Fruit fly (Drosophila melanogaster): Measurements from ENCODE around the gene twe.
A peak's percentile ranks its signal among the peaks of the same experiment; 100 is the strongest.

The twe gene

DNA sequence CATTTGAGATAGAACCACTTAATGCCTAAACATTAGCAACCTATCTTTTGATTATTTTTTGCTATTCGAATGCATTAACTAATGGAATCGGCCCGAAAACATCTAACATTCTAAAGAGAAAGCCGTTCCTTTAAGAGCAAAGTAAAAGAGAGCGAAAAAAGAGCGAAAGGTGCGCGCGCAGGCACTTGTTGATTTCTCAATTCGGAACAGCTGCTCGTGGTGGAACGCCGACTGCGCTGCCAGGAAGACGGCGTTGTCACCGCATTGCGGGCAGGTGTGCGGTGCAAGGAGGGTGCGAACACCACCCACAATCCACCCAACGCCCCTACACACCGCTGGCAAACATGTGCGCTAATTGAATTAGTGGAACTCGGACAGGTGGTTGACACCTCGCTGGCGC lies 26.9 kb downstream of the twe start:
- TF ChIP-seq esn (GFP tag; optimal IDR thresholded peaks at IDR 0.05) (no peak), CG11902 (GFP tag; optimal IDR thresholded peaks at IDR 0.05) (no peak), ss (GFP tag; optimal IDR thresholded peaks at IDR 0.05) (no peak), Blimp-1 (GFP tag; optimal IDR thresholded peaks at IDR 0.05) (no peak), CG10631 (GFP tag; optimal IDR thresholded peaks at IDR 0.05) (no peak), CG3919 (GFP tag; optimal IDR thresholded peaks at IDR 0.05) (no peak), Ets96B (tag; optimal IDR thresholded peaks at IDR 0.05) (no peak), CG32006 (GFP tag; optimal IDR thresholded peaks at IDR 0.05) (no peak), eg (GFP tag; IDR thresholded peaks at IDR 0.05) (no peak), CG8119 (GFP tag; IDR thresholded peaks at IDR 0.05) (no peak)

dm6 chr2L:16231265-16231664 lies 30.4 kb downstream of the twe start, which contains the start of gene Ca-Ma2d:
TSS of gene Ca-Ma2d (plus strand) at chr2L:16231475.
- TF ChIP-seq Eip78C (GFP tag): peak; percentile 30
- TF ChIP-seq CG9139 (GFP tag; optimal IDR thresholded peaks at IDR 0.05): no peak

DNA sequence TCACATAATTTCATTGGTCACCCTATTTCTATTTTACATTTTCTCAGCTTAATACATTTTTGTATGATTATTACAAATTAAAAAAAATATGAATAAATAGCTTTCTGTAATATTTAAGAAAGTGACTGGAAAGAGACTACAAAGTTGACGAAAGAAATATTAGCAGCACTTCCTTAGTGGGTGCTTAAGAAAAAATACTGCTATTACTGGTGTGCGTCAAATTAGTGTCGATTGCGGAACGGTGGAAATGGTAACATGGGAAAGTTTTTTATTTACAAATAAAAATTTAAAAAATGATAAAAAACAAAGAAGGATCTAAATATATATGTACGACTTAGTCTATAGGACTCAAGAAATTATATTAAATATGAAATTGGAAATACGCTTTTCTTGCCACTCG lies 37.7 kb downstream of the twe start:
- TF ChIP-seq Met (GFP tag; optimal IDR thresholded peaks at IDR 0.05) (no peak), salr (GFP tag; optimal IDR thresholded peaks at IDR 0.05) (no peak), CG16779 (tag; optimal IDR thresholded peaks at IDR 0.05) (no peak), svp (GFP tag) (peak; percentile 35), Hr4 (GFP tag; optimal IDR thresholded peaks at IDR 0.05) (no peak), Smox (GFP tag; optimal IDR thresholded peaks at IDR 0.05) (no peak)

- TF ChIP-seq Hr38 (GFP tag; optimal IDR thresholded peaks at IDR 0.05): no peak
- no peak for TF ChIP-seq dac (GFP tag; optimal IDR thresholded peaks at IDR 0.05)
- TF ChIP-seq Smox (GFP tag; optimal IDR thresholded peaks at IDR 0.05): no peak
- TF ChIP-seq OdsH (GFP tag; optimal IDR thresholded peaks at IDR 0.05): no peak
- TF ChIP-seq cyc (GFP tag; optimal IDR thresholded peaks at IDR 0.05): no peak
- TF ChIP-seq CG6808 (GFP tag; optimal IDR thresholded peaks at IDR 0.05): no peak
- TF ChIP-seq CG31627 (GFP tag; optimal IDR thresholded peaks at IDR 0.05): no peak
- TF ChIP-seq Sox102F (GFP tag; optimal IDR thresholded peaks at IDR 0.05): no peak
- TF ChIP-seq CG16779 (tag; optimal IDR thresholded peaks at IDR 0.05): no peak
- TF ChIP-seq CG6276 (GFP tag; optimal IDR thresholded peaks at IDR 0.05): no peak
- TF ChIP-seq Ets21C (GFP tag; optimal IDR thresholded peaks at IDR 0.05): no peak
- TF ChIP-seq CG11294 (GFP tag; IDR thresholded peaks at IDR 0.05): no peak
- TF ChIP-seq CG34406 (GFP tag; optimal IDR thresholded peaks at IDR 0.05): no peak
Observed at dm6 chr2L:16216298-16216697, 45.4 kb downstream of the twe start.

DNA sequence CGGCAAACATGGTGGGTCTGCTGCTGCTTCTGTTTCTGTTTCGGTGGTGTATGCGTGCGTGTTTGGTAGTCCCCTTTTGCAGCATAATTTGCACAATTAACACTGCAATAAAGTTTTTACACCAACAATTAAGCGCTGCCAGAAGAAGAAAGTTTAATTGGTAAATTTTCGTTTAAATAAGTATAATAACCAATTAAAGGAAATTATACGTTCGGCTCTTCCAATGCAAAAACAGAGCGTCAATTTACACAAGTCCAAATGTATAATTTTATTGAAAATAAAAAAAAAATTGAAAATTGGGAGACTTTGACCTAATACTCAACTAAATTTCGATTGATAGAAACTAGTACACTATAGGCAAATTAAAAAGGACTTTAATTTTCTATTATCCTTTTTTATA lies 50.5 kb downstream of the twe start, which contains the start of gene CG31819:
Gene CG31819, plus strand, starts transcription at position 301 of the 400 bp plus-strand sequence.
- TF ChIP-seq CG11762 (GFP tag; optimal IDR thresholded peaks at IDR 0.05; ENCODE audit: insufficient read depth): no peak
- no peak for TF ChIP-seq Eip93F (GFP tag; optimal IDR thresholded peaks at IDR 0.05)
- TF ChIP-seq dsx (GFP tag; optimal IDR thresholded peaks at IDR 0.05; ENCODE audit: poor library complexity, severe bottlenecking): no peak
- TF ChIP-seq CG8319 (GFP tag; optimal IDR thresholded peaks at IDR 0.05): no peak
- no peak for TF ChIP-seq CG7368 (GFP tag; optimal IDR thresholded peaks at IDR 0.05)
- TF ChIP-seq Sox15 (GFP tag; optimal IDR thresholded peaks at IDR 0.05): no peak
- TF ChIP-seq eg (GFP tag; IDR thresholded peaks at IDR 0.05): no peak
- no peak for TF ChIP-seq spab (GFP tag; optimal IDR thresholded peaks at IDR 0.05)
- TF ChIP-seq salr (GFP tag; optimal IDR thresholded peaks at IDR 0.05): no peak
- TF ChIP-seq vri (GFP tag; optimal IDR thresholded peaks at IDR 0.05): no peak
- no peak for TF ChIP-seq OdsH (GFP tag; optimal IDR thresholded peaks at IDR 0.05)
- TF ChIP-seq Hr39 (GFP tag; optimal IDR thresholded peaks at IDR 0.05): no peak
- TF ChIP-seq CG15336 (GFP tag; IDR thresholded peaks at IDR 0.05): no peak
- TF ChIP-seq acj6 (GFP tag; optimal IDR thresholded peaks at IDR 0.05): no peak
- no peak for TF ChIP-seq Sox102F (GFP tag; optimal IDR thresholded peaks at IDR 0.05)
- no peak for TF ChIP-seq CG11294 (GFP tag; IDR thresholded peaks at IDR 0.05)
- no peak for TF ChIP-seq Ets96B (tag; optimal IDR thresholded peaks at IDR 0.05)
- TF ChIP-seq CG34406 (GFP tag; optimal IDR thresholded peaks at IDR 0.05): no peak
- TF ChIP-seq pdm3 (GFP tag; optimal IDR thresholded peaks at IDR 0.05): no peak

All from whole organism, prepupa.